Worm (Caenorhabditis elegans): ENCODE results near the gene glr-8.

glr-8 gene

ce11 chrX:6533038-6533437 lies 27.3 kb downstream of the glr-8 start:
- TF ChIP-seq B0336.3 (GFP tag; IDR thresholded peaks at IDR 0.05): 0 out of 2 replicates have a peak, but pooled peaks have one; percentile 35
- no peak for TF ChIP-seq aptf-3 (GFP tag; IDR thresholded peaks at IDR 0.05)
- peak; percentile 56 for TF ChIP-seq tlf-1 (GFP tag; optimal IDR thresholded peaks at IDR 0.05)
- TF ChIP-seq repo-1 (tag; optimal IDR thresholded peaks at IDR 0.05): peak; percentile 47
- TF ChIP-seq ztf-6 (GFP tag; IDR thresholded peaks at IDR 0.05): no peak
- no peak for TF ChIP-seq ceh-58 (GFP tag; IDR thresholded peaks at IDR 0.05)
- TF ChIP-seq cebp-1 (GFP tag; IDR thresholded peaks at IDR 0.05): no peak
- peak; percentile 2 for TF ChIP-seq cebp-1 (tag; optimal IDR thresholded peaks at IDR 0.05)
- peak; percentile 86 for TF ChIP-seq Y53G8AR.9 (GFP tag; conservative IDR thresholded peaks at IDR 0.05)
- no peak for TF ChIP-seq lsy-27 (tag; optimal IDR thresholded peaks at IDR 0.05; ENCODE audit: borderline replicate concordance, insufficient read depth)
- TF ChIP-seq pha-4 (tag; optimal IDR thresholded peaks at IDR 0.05): no peak
- no peak for TF ChIP-seq lin-26 (GFP tag; IDR thresholded peaks at IDR 0.05)
- no peak for TF ChIP-seq chd-7 (tag; optimal IDR thresholded peaks at IDR 0.05)
- TF ChIP-seq atf-7 (tag; optimal IDR thresholded peaks at IDR 0.05): peak; percentile 39
- no peak for TF ChIP-seq K12H6.12 (tag; optimal IDR thresholded peaks at IDR 0.05)
- no peak for TF ChIP-seq F57C9.4 (tag; optimal IDR thresholded peaks at IDR 0.05)
- TF ChIP-seq snpc-1.3 (tag; optimal IDR thresholded peaks at IDR 0.05; ENCODE audit: insufficient read depth): no peak
- no peak for TF ChIP-seq zim-3 (tag; optimal IDR thresholded peaks at IDR 0.05)
- TF ChIP-seq ztf-22 (GFP tag; optimal IDR thresholded peaks at IDR 0.05): no peak
- no peak for TF ChIP-seq hmg-1.2 (GFP tag; IDR thresholded peaks at IDR 0.05)
- no peak for TF ChIP-seq rpc-1 (optimal IDR thresholded peaks at IDR 0.05)
- no peak for TF ChIP-seq rpc-1 (tag; optimal IDR thresholded peaks at IDR 0.05)
- TF ChIP-seq ceh-100 (GFP tag; IDR thresholded peaks at IDR 0.05): no peak
- TF ChIP-seq nhr-80 (tag; optimal IDR thresholded peaks at IDR 0.05): peak; percentile 41
- peak; percentile 78 for TF ChIP-seq madf-10 (tag; optimal IDR thresholded peaks at IDR 0.05)
- no peak for TF ChIP-seq B0261.1 (tag; optimal IDR thresholded peaks at IDR 0.05)
- no peak for TF ChIP-seq C06A6.2 (GFP tag; conservative IDR thresholded peaks at IDR 0.05)
- peak; percentile 48 for TF ChIP-seq nhr-90 (tag; optimal IDR thresholded peaks at IDR 0.05)
- 0 out of 2 replicates have a peak, but pooled peaks have one; percentile 12 for TF ChIP-seq pbrm-1 (GFP tag; IDR thresholded peaks at IDR 0.05)

ce11 chrX:6536701-6537279 lies 31.0 kb downstream of the glr-8 start, which contains the start of gene ilys-5:
TSS of gene ilys-5 (minus strand) at chrX:6536840.
- TF ChIP-seq lir-1 (GFP tag; conservative IDR thresholded peaks at IDR 0.05): no peak
- no peak for TF ChIP-seq unc-62 (GFP tag; optimal IDR thresholded peaks at IDR 0.05)
- peak; percentile 26 for TF ChIP-seq madf-10 (tag; optimal IDR thresholded peaks at IDR 0.05)
- TF ChIP-seq bed-2 (GFP tag; IDR thresholded peaks at IDR 0.05): no peak
- TF ChIP-seq zim-3 (tag; optimal IDR thresholded peaks at IDR 0.05): no peak
- TF ChIP-seq chd-7 (tag; optimal IDR thresholded peaks at IDR 0.05): peak; percentile 62
- TF ChIP-seq tbx-9 (tag; optimal IDR thresholded peaks at IDR 0.05; ENCODE audit: borderline replicate concordance): no peak
- TF ChIP-seq nhr-80 (tag; optimal IDR thresholded peaks at IDR 0.05): peak; percentile 77
- no peak for TF ChIP-seq tlf-1 (GFP tag; optimal IDR thresholded peaks at IDR 0.05)
- TF ChIP-seq die-1 (tag; optimal IDR thresholded peaks at IDR 0.05): no peak
- 0 out of 2 replicates have a peak, but pooled peaks have one; percentile 27 for TF ChIP-seq Y53G8AR.9 (GFP tag; conservative IDR thresholded peaks at IDR 0.05)
- TF ChIP-seq ztf-22 (GFP tag; optimal IDR thresholded peaks at IDR 0.05): peak; percentile 24
- TF ChIP-seq let-607 (tag; optimal IDR thresholded peaks at IDR 0.05): peak in 1 of 2 experiments; percentile 58
- no peak for TF ChIP-seq C06A6.2 (GFP tag; conservative IDR thresholded peaks at IDR 0.05)
- TF ChIP-seq cebp-1 (GFP tag; IDR thresholded peaks at IDR 0.05): no peak
- TF ChIP-seq cebp-1 (tag; optimal IDR thresholded peaks at IDR 0.05): no peak
- 0 out of 2 replicates have a peak, but pooled peaks have one; percentile 42 for TF ChIP-seq hsf-1 (GFP tag; IDR thresholded peaks at IDR 0.05)
- no peak for TF ChIP-seq athp-1 (tag; optimal IDR thresholded peaks at IDR 0.05)
- no peak for TF ChIP-seq Y95B8A.8 (GFP tag; IDR thresholded peaks at IDR 0.05)
- no peak for TF ChIP-seq attf-6 (GFP tag; IDR thresholded peaks at IDR 0.05)
- TF ChIP-seq madf-6 (GFP tag; IDR thresholded peaks at IDR 0.05): no peak
- 0 out of 2 replicates have a peak, but pooled peaks have one; percentile 12 for TF ChIP-seq dox-1 (GFP tag; IDR thresholded peaks at IDR 0.05)
- TF ChIP-seq lin-35 (GFP tag; optimal IDR thresholded peaks at IDR 0.05): no peak
- peak; percentile 60 for TF ChIP-seq ets-4 (GFP tag; optimal IDR thresholded peaks at IDR 0.05)
